Worm (Caenorhabditis elegans) whole organism, L4 larva: ENCODE measurements around the gene C09G4.4.
A peak's percentile ranks its signal among the peaks of the same experiment; 100 is the strongest.

Experiments used
- D1046.2 ChIP-seq: fragments of 200-800 bp; sonication (Bioruptor generic); IDR thresholded peaks from 2 replicates; pipeline ENCODE4 v1.3.6; 2022; ENCODE audit warnings: missing genetic modification characterization, missing compliant biosample characterization
- F10B5.3 ChIP-seq: sonication (generic microtip); optimal IDR thresholded peaks from 2 replicates; lab custom pipeline; 2016; ENCODE audit warnings: mild to moderate bottlenecking, missing genetic modification characterization, missing compliant biosample characterization
- F26F4.8 ChIP-seq: fragments of 200-800 bp; sonication (Bioruptor generic); conservative IDR thresholded peaks from 2 replicates; pipeline ENCODE4 v1.3.6; 2022; ENCODE audit warnings: missing genetic modification characterization, missing compliant biosample characterization
- F37D6.2 ChIP-seq: sonication (generic microtip); optimal IDR thresholded peaks from 2 replicates; lab custom pipeline; 2016; ENCODE audit warnings: mild to moderate bottlenecking, missing genetic modification characterization, missing compliant biosample characterization
- F49E8.2 ChIP-seq: sonication (generic microtip); optimal IDR thresholded peaks from 2 replicates; lab custom pipeline; 2016; ENCODE audit warnings: missing compliant biosample characterization, mild to moderate bottlenecking, missing genetic modification characterization, borderline replicate concordance
- R02D3.7 ChIP-seq: fragments of 150-350 bp; sonication (generic microtip); optimal IDR thresholded peaks from 3 replicates; lab custom pipeline; 2014; ENCODE audit warnings: missing biosample characterization, missing genetic modification characterization
- T20F7.1 ChIP-seq: fragments of 200-800 bp; sonication (Bioruptor generic); optimal IDR thresholded peaks from 2 replicates; lab custom pipeline; 2018; ENCODE audit warnings: mild to moderate bottlenecking, missing genetic modification characterization, missing compliant biosample characterization
- T26A8.4 ChIP-seq: fragments of 200-800 bp; sonication (Bioruptor generic); IDR thresholded peaks from 2 replicates; pipeline ENCODE4 v1.3.6; 2022; ENCODE audit warnings: missing genetic modification characterization, missing compliant biosample characterization
- Y48G9A.11 ChIP-seq: fragments of 200-800 bp; sonication (Bioruptor generic); IDR thresholded peaks from 2 replicates; pipeline ENCODE4 v1.3.6; 2022; ENCODE audit warnings: missing genetic modification reagents, missing genetic modification characterization, missing compliant biosample characterization
- Y75B8A.6 ChIP-seq: fragments of 200-800 bp; sonication (Bioruptor generic); IDR thresholded peaks from 2 replicates; pipeline ENCODE4 v1.3.6; 2022; ENCODE audit warnings: missing genetic modification reagents, missing genetic modification characterization, missing compliant biosample characterization
- ZK337.2 ChIP-seq: fragments of 200-800 bp; sonication (Bioruptor generic); IDR thresholded peaks from 2 replicates; pipeline ENCODE4 v1.3.6; 2022; ENCODE audit warnings: missing genetic modification reagents, missing genetic modification characterization, missing compliant biosample characterization
- ZK546.5 ChIP-seq, 2 experiments: sonication (generic microtip); optimal IDR thresholded peaks; 2 replicates each; lab custom pipeline; 2017; ENCODE audit warnings: missing biosample characterization in 2 of 2, missing genetic modification characterization in 2 of 2
- aha-1 ChIP-seq: fragments of 150-350 bp; peaks from one replicate; lab custom pipeline; 2014; ENCODE audit warnings: missing biosample characterization, missing genetic modification characterization
- ama-1 ChIP-seq: fragments of 150-350 bp; optimal IDR thresholded peaks from 2 replicates; lab custom pipeline; 2014; ENCODE audit warnings: inconsistent platforms, mixed read lengths
- arid-1 ChIP-seq: fragments of 200-800 bp; sonication (Bioruptor generic); conservative IDR thresholded peaks from 2 replicates; pipeline ENCODE4 v1.3.6; 2022; ENCODE audit warnings: missing genetic modification reagents, missing genetic modification characterization, missing compliant biosample characterization
- attf-4 ChIP-seq: sonication (generic microtip); optimal IDR thresholded peaks from 3 replicates; lab custom pipeline; 2017; ENCODE audit warnings: missing biosample characterization, missing genetic modification characterization
- ceh-20 ChIP-seq: fragments of 200-800 bp; sonication (Bioruptor generic); IDR thresholded peaks from 2 replicates; pipeline ENCODE4 v1.3.6; 2022; ENCODE audit warnings: missing genetic modification reagents, missing genetic modification characterization, missing compliant biosample characterization
- ceh-28 ChIP-seq: fragments of 150-350 bp; optimal IDR thresholded peaks from 2 replicates; lab custom pipeline; 2014; ENCODE audit warnings: missing biosample characterization, missing genetic modification reagents, missing genetic modification characterization
- ceh-44 ChIP-seq: fragments of 200-800 bp; sonication (Bioruptor generic); IDR thresholded peaks from 2 replicates; pipeline ENCODE4 v1.3.6; 2022; ENCODE audit warnings: missing genetic modification reagents, missing genetic modification characterization, missing compliant biosample characterization
- ceh-82 ChIP-seq: sonication (generic microtip); optimal IDR thresholded peaks from 2 replicates; lab custom pipeline; 2017; ENCODE audit warnings: missing biosample characterization, missing genetic modification characterization
- cey-2 ChIP-seq: sonication (generic microtip); optimal IDR thresholded peaks from 3 replicates; lab custom pipeline; 2017; ENCODE audit warnings: missing genetic modification characterization, mild to moderate bottlenecking, missing compliant biosample characterization, antibody characterized with exemption, borderline replicate concordance; ENCODE audit not compliant: insufficient read depth
- daf-16 ChIP-seq, 3 experiments: sonication (generic microtip); optimal IDR thresholded peaks; 2 replicates each; lab custom pipeline; 2016 to 2017; ENCODE audit warnings: missing genetic modification characterization in 3 of 3, missing genetic modification reagents in 3 of 3, mild to moderate bottlenecking in 2 of 3, missing compliant biosample characterization in 2 of 3, missing biosample characterization in 1 of 3, moderate library complexity in 1 of 3
- dmd-6 ChIP-seq: fragments of 200-800 bp; sonication (Bioruptor generic); IDR thresholded peaks from 2 replicates; pipeline ENCODE4 v1.3.6; 2022; ENCODE audit warnings: missing genetic modification reagents, missing genetic modification characterization, missing compliant biosample characterization
- dmd-9 ChIP-seq: fragments of 200-800 bp; sonication (Bioruptor generic); IDR thresholded peaks from 2 replicates; pipeline ENCODE4 v1.3.6; 2022; ENCODE audit warnings: missing genetic modification reagents, missing genetic modification characterization, missing compliant biosample characterization
- duxl-1 ChIP-seq: sonication (generic microtip); optimal IDR thresholded peaks from 2 replicates; lab custom pipeline; 2016; ENCODE audit warnings: mild to moderate bottlenecking, missing genetic modification characterization, moderate library complexity, missing compliant biosample characterization; ENCODE audit not compliant: poor library complexity
- fos-1 ChIP-seq: fragments of 150-350 bp; optimal IDR thresholded peaks from 2 replicates; lab custom pipeline; 2014; ENCODE audit warnings: missing biosample characterization, missing genetic modification characterization
- hif-1 ChIP-seq, 2 experiments: sonication (generic microtip); optimal IDR thresholded peaks; 2 replicates each; lab custom pipeline; 2016 to 2017; ENCODE audit warnings: missing compliant biosample characterization in 2 of 2, missing genetic modification characterization in 2 of 2, missing genetic modification reagents in 2 of 2, missing genotype in 2 of 2, mild to moderate bottlenecking in 1 of 2
- hlh-11 ChIP-seq: fragments of 200-800 bp; sonication (Bioruptor generic); optimal IDR thresholded peaks from 2 replicates; lab custom pipeline; 2018; ENCODE audit warnings: mild to moderate bottlenecking, missing genetic modification characterization, missing compliant biosample characterization
- jun-1 ChIP-seq: fragments of 150-350 bp; optimal IDR thresholded peaks from 2 replicates; lab custom pipeline; 2014; ENCODE audit warnings: missing biosample characterization, missing genetic modification reagents, missing genetic modification characterization
- lin-1 ChIP-seq: fragments of 200-800 bp; sonication (Bioruptor generic); IDR thresholded peaks from 2 replicates; pipeline ENCODE4 v1.3.6; 2022; ENCODE audit warnings: missing genetic modification reagents, missing genetic modification characterization, missing compliant biosample characterization
- lin-15B ChIP-seq: fragments of 150-350 bp; sonication (generic microtip); optimal IDR thresholded peaks from 3 replicates; lab custom pipeline; 2014; ENCODE audit warnings: missing biosample characterization, missing genetic modification characterization
- lin-29 ChIP-seq: fragments of 200-800 bp; sonication (Bioruptor generic); IDR thresholded peaks from 2 replicates; pipeline ENCODE4 v1.3.6; 2022; ENCODE audit warnings: missing genetic modification reagents, missing genetic modification characterization, missing compliant biosample characterization
- lin-38 ChIP-seq: fragments of 200-800 bp; sonication (Bioruptor generic); IDR thresholded peaks from 2 replicates; pipeline ENCODE4 v1.3.6; 2022; ENCODE audit warnings: missing genetic modification reagents, missing genetic modification characterization, missing compliant biosample characterization
- mep-1 ChIP-seq: fragments of 150-350 bp; sonication (generic microtip); optimal IDR thresholded peaks from 3 replicates; lab custom pipeline; 2014; ENCODE audit warnings: missing biosample characterization, missing genetic modification characterization
- mes-2 ChIP-seq: sonication (generic microtip); optimal IDR thresholded peaks from 2 replicates; lab custom pipeline; 2016; ENCODE audit warnings: missing genotype, mild to moderate bottlenecking, missing genetic modification characterization, missing compliant biosample characterization; ENCODE audit not compliant: poor library complexity, severe bottlenecking
- mxl-2 ChIP-seq: fragments of 200-800 bp; sonication (Bioruptor generic); conservative IDR thresholded peaks from 2 replicates; pipeline ENCODE4 v1.3.6; 2022; ENCODE audit warnings: missing genetic modification reagents, missing genetic modification characterization, missing compliant biosample characterization
- nhr-102 ChIP-seq: sonication (generic microtip); optimal IDR thresholded peaks from 2 replicates; lab custom pipeline; 2016; ENCODE audit warnings: mild to moderate bottlenecking, missing genetic modification characterization, moderate library complexity, missing compliant biosample characterization
- nhr-42 ChIP-seq: fragments of 200-800 bp; sonication (Bioruptor generic); IDR thresholded peaks from 2 replicates; pipeline ENCODE4 v1.3.6; 2022; ENCODE audit warnings: missing genetic modification characterization, missing compliant biosample characterization
- pha-4 ChIP-seq, 2 experiments: fragments of 150-350 bp in 1 of 2; fragments of 200-800 bp in 1 of 2; sonication (Bioruptor generic) in 1 of 2; IDR thresholded peaks in 1 of 2; optimal IDR thresholded peaks in 1 of 2; 2 replicates each; pipeline versions ENCODE4 v1.3.6 to Lab custom; 2014 to 2022; ENCODE audit warnings: missing genetic modification characterization in 2 of 2, missing genetic modification reagents in 2 of 2, missing biosample characterization in 1 of 2, missing compliant biosample characterization in 1 of 2
- php-3 ChIP-seq: fragments of 200-800 bp; sonication (Bioruptor generic); IDR thresholded peaks from 2 replicates; pipeline ENCODE4 v1.3.6; 2022; ENCODE audit warnings: missing genetic modification reagents, missing genetic modification characterization, missing compliant biosample characterization
- pqm-1 ChIP-seq: sonication (generic microtip); optimal IDR thresholded peaks from 2 replicates; lab custom pipeline; 2017; ENCODE audit warnings: missing biosample characterization, missing genetic modification characterization
- rbr-2 ChIP-seq: sonication (generic microtip); optimal IDR thresholded peaks from 2 replicates; lab custom pipeline; 2016; ENCODE audit warnings: missing genotype, missing genetic modification characterization, missing compliant biosample characterization
- skn-1 ChIP-seq: fragments of 150-350 bp; optimal IDR thresholded peaks from 2 replicates; lab custom pipeline; 2014; ENCODE audit warnings: missing biosample characterization, missing genetic modification characterization
- snpc-1.2 ChIP-seq: fragments of 200-800 bp; sonication (Bioruptor generic); IDR thresholded peaks from 2 replicates; pipeline ENCODE4 v1.3.6; 2022; ENCODE audit warnings: missing genetic modification reagents, missing genetic modification characterization, missing compliant biosample characterization
- snpc-4 ChIP-seq: fragments of 150-350 bp; optimal IDR thresholded peaks from 2 replicates; lab custom pipeline; 2014; ENCODE audit warnings: missing biosample characterization, missing genetic modification characterization
- spr-1 ChIP-seq: sonication (generic microtip); optimal IDR thresholded peaks from 2 replicates; lab custom pipeline; 2016; ENCODE audit warnings: mild to moderate bottlenecking, missing genetic modification characterization, missing compliant biosample characterization
- tag-97 ChIP-seq: fragments of 200-800 bp; sonication (Bioruptor generic); IDR thresholded peaks from 2 replicates; pipeline ENCODE4 v1.3.6; 2022; ENCODE audit warnings: missing genetic modification characterization, missing compliant biosample characterization
- unc-130 ChIP-seq: sonication (generic microtip); optimal IDR thresholded peaks from 2 replicates; lab custom pipeline; 2016; ENCODE audit warnings: missing genetic modification reagents, missing genetic modification characterization, missing compliant biosample characterization
- zfp-2 ChIP-seq: sonication (generic microtip); optimal IDR thresholded peaks from 2 replicates; lab custom pipeline; 2016; ENCODE audit warnings: mild to moderate bottlenecking, missing genetic modification characterization, missing compliant biosample characterization
- ztf-11 ChIP-seq: fragments of 150-350 bp; optimal IDR thresholded peaks from 2 replicates; lab custom pipeline; 2014; ENCODE audit warnings: missing biosample characterization, missing genetic modification characterization

Gene C09G4.4

ce11 chrIV:8527598-8528012 lies 14.8 kb downstream of the C09G4.4 start (continued):
- TF ChIP-seq duxl-1 (tag; lab: Kevin White, UChicago) (peak; percentile 7), dmd-9 (GFP tag; lab: Robert Waterston, UW) (no peak), aha-1 (tag; lab: Kevin White, UChicago) (peak; percentile 99), php-3 (GFP tag; lab: Robert Waterston, UW) (peak; percentile 96), arid-1 (GFP tag; lab: Robert Waterston, UW) (0 out of 2 replicates have a peak, but pooled peaks have one; percentile 27), spr-1 (tag; lab: Kevin White, UChicago) (peak; percentile 87), nhr-42 (peak; percentile 61; the same call in 1 of the 2 replicates), lin-1 (peak; percentile 91; the same call in 1 of the 2 replicates), pha-4 (GFP tag; IDR thresholded peaks at IDR 0.05; lab: Robert Waterston, UW) (peak; percentile 75), pha-4 (tag; optimal IDR thresholded peaks at IDR 0.05; lab: Kevin White, UChicago) (no peak), ZK337.2 (GFP tag; lab: Robert Waterston, UW) (no peak), ceh-44 (GFP tag; lab: Robert Waterston, UW) (no peak), ceh-20 (peak; percentile 87), lin-15B (tag; lab: Kevin White, UChicago) (no peak), mes-2 (tag; lab: Kevin White, UChicago) (peak; percentile 48), lin-29 (GFP tag; lab: Robert Waterston, UW) (no peak), pqm-1 (tag; lab: Kevin White, UChicago) (peak; percentile 93), F37D6.2 (no peak), F49E8.2 (no peak), ceh-28 (no peak), ztf-11 (tag; lab: Kevin White, UChicago) (no peak), nhr-102 (tag; lab: Kevin White, UChicago) (peak; percentile 97), skn-1 (no peak), ZK546.5 (tag; optimal IDR thresholded peaks at IDR 0.05; lab: Kevin White, UChicago) (no peak), attf-4 (no peak), zfp-2 (no peak), hlh-11 (peak; percentile 100), daf-16 (GFP tag; optimal IDR thresholded peaks at IDR 0.05; lab: Kevin White, UChicago) (peak; percentile 97 to 99), daf-16 (tag; optimal IDR thresholded peaks at IDR 0.05; lab: Kevin White, UChicago) (peak; percentile 98), F10B5.3 (tag; lab: Kevin White, UChicago) (no peak), tag-97 (no peak), mxl-2 (GFP tag; lab: Robert Waterston, UW) (peak; percentile 84), rbr-2 (tag; lab: Kevin White, UChicago) (peak; percentile 34), T26A8.4 (GFP tag; lab: Robert Waterston, UW) (peak; percentile 81), snpc-4 (tag; lab: Kevin White, UChicago) (no peak), hif-1 (tag; optimal IDR thresholded peaks at IDR 0.05; lab: Kevin White, UChicago) (peak; percentile 80 to 91), fos-1 (tag; lab: Kevin White, UChicago) (no peak), Y75B8A.6 (GFP tag; lab: Robert Waterston, UW) (0 out of 2 replicates have a peak, but pooled peaks have one; percentile 17), ama-1 (no peak), lin-38 (GFP tag; lab: Robert Waterston, UW) (peak; percentile 34; the same call in 1 of the 2 replicates), cey-2 (tag; lab: Kevin White, UChicago) (peak; percentile 97), dmd-6 (GFP tag; lab: Robert Waterston, UW) (peak; percentile 99), F26F4.8 (no peak), snpc-1.2 (GFP tag; lab: Robert Waterston, UW) (no peak), jun-1 (tag; lab: Kevin White, UChicago) (peak; percentile 89), ceh-82 (no peak), unc-130 (GFP tag; lab: Kevin White, UChicago) (no peak), R02D3.7 (tag; lab: Kevin White, UChicago) (no peak), Y48G9A.11 (GFP tag; lab: Robert Waterston, UW) (no peak), D1046.2 (no peak), mep-1 (tag; lab: Kevin White, UChicago) (peak; percentile 81), T20F7.1 (GFP tag; lab: Kevin White, UChicago) (peak; percentile 84)
